Worm (Caenorhabditis elegans): ENCODE results near the gene Y48E1C.4.

DNA sequence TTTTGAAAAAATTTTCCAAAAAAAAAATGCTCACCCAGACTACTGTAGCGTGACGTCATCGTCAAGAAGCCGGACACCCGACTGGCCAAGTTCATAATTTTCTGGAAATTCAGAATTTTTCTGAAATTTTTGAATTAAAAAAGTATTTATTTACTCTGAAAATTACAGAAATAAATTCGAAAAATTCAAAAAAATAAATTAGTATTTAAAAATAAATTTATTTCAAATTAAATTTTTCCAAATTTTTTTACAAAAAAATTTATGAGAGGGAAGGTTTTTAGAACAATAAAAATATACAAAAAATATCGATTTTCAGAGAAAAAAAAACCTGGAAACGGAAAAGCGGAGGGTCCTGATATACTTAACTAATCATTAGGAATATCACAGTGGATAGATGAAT, at the start of gene Y48E1C.4:
- TF ChIP-seq hmg-11 (tag; optimal IDR thresholded peaks at IDR 0.05) (no peak), nhr-12 (tag; optimal IDR thresholded peaks at IDR 0.05) (no peak)

Measured in whole organism, L3 larva.